Worm (Caenorhabditis elegans): ENCODE results near the gene T07F8.1.

- TF ChIP-seq nhr-21 (tag; optimal IDR thresholded peaks at IDR 0.05) (no peak), peb-1 (tag; optimal IDR thresholded peaks at IDR 0.05) (no peak), mdl-1 (tag; optimal IDR thresholded peaks at IDR 0.05) (no peak), nhr-23 (tag; optimal IDR thresholded peaks at IDR 0.05) (no peak), nhr-25 (tag; optimal IDR thresholded peaks at IDR 0.05) (no peak), unc-62 (GFP tag; optimal IDR thresholded peaks at IDR 0.05) (no peak)
These were observed 47.8 kb downstream of the T07F8.1 start, which contains the start of gene maoc-1 for ce11 chrII:7196040-7196439.

Data from whole organism, L2 larva.